Fruit fly (Drosophila melanogaster): ENCODE results near the gene sov.

Gene sov

DNA sequence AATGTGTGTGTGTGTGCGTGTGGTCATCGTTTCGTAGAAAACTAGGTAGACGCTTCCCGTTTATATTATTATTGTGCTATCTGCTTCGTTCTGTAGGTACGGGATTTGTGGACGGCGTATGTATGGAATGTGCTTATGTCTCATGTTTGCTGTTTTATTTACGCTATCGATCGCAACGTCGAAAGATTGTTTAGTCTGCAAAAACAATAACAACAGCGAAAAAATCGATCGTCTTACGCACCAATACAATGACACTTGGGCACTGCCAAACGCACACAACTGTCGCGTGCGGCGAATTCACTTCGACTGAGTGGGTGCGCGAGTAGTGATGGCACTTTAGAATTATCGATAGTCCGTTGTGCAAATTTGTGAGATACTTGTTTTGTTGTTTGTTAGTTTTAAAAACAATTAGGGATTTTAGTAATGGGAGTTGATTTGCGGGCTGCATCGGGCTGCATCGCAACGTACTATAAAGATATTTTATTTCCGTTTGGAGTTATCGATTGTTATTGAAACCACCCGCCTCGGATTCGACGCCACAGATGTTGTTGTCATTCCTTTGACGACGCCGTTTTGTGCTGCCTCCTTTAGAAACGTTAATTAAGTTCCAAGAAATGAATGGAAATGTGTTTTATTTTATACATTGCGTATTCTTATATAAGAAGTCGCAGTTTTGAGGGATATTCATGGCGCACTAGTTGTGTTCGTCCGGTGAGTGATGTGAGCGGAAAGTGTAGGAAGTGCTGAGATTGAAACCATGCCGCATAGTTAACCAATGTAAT, 3.3 kb downstream of the sov start (continued):
- TF ChIP-seq CG1024 (GFP tag; IDR thresholded peaks at IDR 0.05) (no peak), crp (GFP tag; optimal IDR thresholded peaks at IDR 0.05) (peak in 1 of 2 experiments; percentile 33), peb (GFP tag; IDR thresholded peaks at IDR 0.05) (no peak), CG9797 (GFP tag; optimal IDR thresholded peaks at IDR 0.05) (peak; percentile 46), gro (GFP tag; optimal IDR thresholded peaks at IDR 0.05) (no peak), CG14710 (tag; optimal IDR thresholded peaks at IDR 0.05) (peak; percentile 19), CG7963 (GFP tag; IDR thresholded peaks at IDR 0.05; ENCODE audit: partially characterized antibody) (peak; percentile 54; the same call in 1 of the 3 replicates), vnd (GFP tag; IDR thresholded peaks at IDR 0.05; ENCODE audit: partially characterized antibody) (peak; percentile 54; the same call in 1 of the 3 replicates), tio (GFP tag; optimal IDR thresholded peaks at IDR 0.05) (no peak), fu2 (GFP tag; optimal IDR thresholded peaks at IDR 0.05) (no peak), CG9437 (GFP tag; optimal IDR thresholded peaks at IDR 0.05) (no peak), dati (GFP tag; IDR thresholded peaks at IDR 0.05) (no peak), btn (GFP tag; optimal IDR thresholded peaks at IDR 0.05) (no peak), pros (GFP tag; optimal IDR thresholded peaks at IDR 0.05) (peak; percentile 13), Rfx (GFP tag; IDR thresholded peaks at IDR 0.05) (peak; percentile 25; the same call in 1 of the 2 replicates), YL-1 (GFP tag; optimal IDR thresholded peaks at IDR 0.05) (peak; percentile 29), CG8290 (GFP tag; optimal IDR thresholded peaks at IDR 0.05) (peak; percentile 16), CG8290 (tag; optimal IDR thresholded peaks at IDR 0.05) (peak in 1 of 2 experiments; percentile 62), CG4820 (GFP tag; optimal IDR thresholded peaks at IDR 0.05) (no peak), CG1602 (GFP tag; optimal IDR thresholded peaks at IDR 0.05) (no peak), hbn (GFP tag; IDR thresholded peaks at IDR 0.05; ENCODE audit: partially characterized antibody) (peak; percentile 70), NfI (GFP tag; optimal IDR thresholded peaks at IDR 0.05) (no peak), zen2 (GFP tag; IDR thresholded peaks at IDR 0.05; ENCODE audit: partially characterized antibody) (peak; percentile 44; the same call in 1 of the 3 replicates), CHES-1-like (GFP tag; optimal IDR thresholded peaks at IDR 0.05) (peak; percentile 14), mld (GFP tag; IDR thresholded peaks at IDR 0.05; ENCODE audit: partially characterized antibody) (0 out of 3 replicates have a peak, but pooled peaks have one; percentile 49), CG8478 (optimal IDR thresholded peaks at IDR 0.05) (peak; percentile 77), TFAM (GFP tag; optimal IDR thresholded peaks at IDR 0.05) (no peak), Med (GFP tag) (peak; percentile 78), Chrac-16 (GFP tag; optimal IDR thresholded peaks at IDR 0.05) (no peak), Doc3 (GFP tag; IDR thresholded peaks at IDR 0.05; ENCODE audit: partially characterized antibody) (peak; percentile 81; the same call in 2 of the 3 replicates), unc-4 (GFP tag; IDR thresholded peaks at IDR 0.05; ENCODE audit: partially characterized antibody) (peak; percentile 75), Dp (GFP tag; optimal IDR thresholded peaks at IDR 0.05) (peak; percentile 27), CG6175 (GFP tag; IDR thresholded peaks at IDR 0.05) (no peak), ewg (GFP tag; optimal IDR thresholded peaks at IDR 0.05) (peak; percentile 27), tap (tag; optimal IDR thresholded peaks at IDR 0.05) (no peak), MESR4 (GFP tag; optimal IDR thresholded peaks at IDR 0.05) (peak; percentile 3), CG15479 (GFP tag; optimal IDR thresholded peaks at IDR 0.05) (peak; percentile 41), CG9932 (GFP tag; IDR thresholded peaks at IDR 0.05) (peak; percentile 17; the same call in 1 of the 2 replicates), CG34376 (GFP tag; optimal IDR thresholded peaks at IDR 0.05) (no peak), CG2129 (GFP tag; IDR thresholded peaks at IDR 0.05; ENCODE audit: partially characterized antibody) (peak; percentile 70), sna (GFP tag; IDR thresholded peaks at IDR 0.05; ENCODE audit: partially characterized antibody) (peak; percentile 79), CG33213 (GFP tag; optimal IDR thresholded peaks at IDR 0.05) (peak; percentile 68), CG2116 (GFP tag; optimal IDR thresholded peaks at IDR 0.05) (peak; percentile 56), Scr (GFP tag; IDR thresholded peaks at IDR 0.05; ENCODE audit: partially characterized antibody) (peak; percentile 83), onecut (GFP tag; IDR thresholded peaks at IDR 0.05) (peak; percentile 96), Atf-2 (GFP tag; optimal IDR thresholded peaks at IDR 0.05) (no peak), Dref (GFP tag; IDR thresholded peaks at IDR 0.05) (peak; percentile 61), nerfin-2 (GFP tag; IDR thresholded peaks at IDR 0.05; ENCODE audit: partially characterized antibody) (peak; percentile 64)
